Fruit fly (Drosophila melanogaster): Measurements from ENCODE around the gene Elys.

Elys gene

dm6 chrX:19603953-19604352 lies 48.2 kb upstream of the Elys start (continued):
- peak; percentile 39 for TF ChIP-seq CG16863 (GFP tag; optimal IDR thresholded peaks at IDR 0.05)
- TF ChIP-seq CG4424 (GFP tag; optimal IDR thresholded peaks at IDR 0.05), result peak; percentile 77
- peak; percentile 67 to 79 for TF ChIP-seq dpn (GFP tag; optimal IDR thresholded peaks at IDR 0.05)
- TF ChIP-seq jing (GFP tag; optimal IDR thresholded peaks at IDR 0.05), result peak; percentile 39
- TF ChIP-seq CG9797 (GFP tag; optimal IDR thresholded peaks at IDR 0.05), result no peak
- peak; percentile 36; the same call in 1 of the 3 replicates for TF ChIP-seq croc (GFP tag; conservative IDR thresholded peaks at IDR 0.05)
- TF ChIP-seq unc-4 (GFP tag; IDR thresholded peaks at IDR 0.05; ENCODE audit: partially characterized antibody), result no peak
- peak; percentile 64 for TF ChIP-seq CG13296 (GFP tag; optimal IDR thresholded peaks at IDR 0.05)
- TF ChIP-seq HLH4C (GFP tag; IDR thresholded peaks at IDR 0.05; ENCODE audit: partially characterized antibody), result 0 out of 3 replicates have a peak, but pooled peaks have one; percentile 20
- TF ChIP-seq pho (GFP tag; optimal IDR thresholded peaks at IDR 0.05), result peak; percentile 48
- peak; percentile 14 for TF ChIP-seq CG4617 (GFP tag; optimal IDR thresholded peaks at IDR 0.05; ENCODE audit: borderline replicate concordance)
- peak; percentile 48 for TF ChIP-seq ewg (GFP tag; optimal IDR thresholded peaks at IDR 0.05)
- TF ChIP-seq HmgZ (tag; optimal IDR thresholded peaks at IDR 0.05), result peak; percentile 76
- peak; percentile 64 for TF ChIP-seq Hr3 (GFP tag; optimal IDR thresholded peaks at IDR 0.05)
- peak; percentile 80 for TF ChIP-seq Fer3 (tag; optimal IDR thresholded peaks at IDR 0.05)
- no peak for TF ChIP-seq CG12236 (GFP tag; optimal IDR thresholded peaks at IDR 0.05)
- TF ChIP-seq vfl (GFP tag; optimal IDR thresholded peaks at IDR 0.05), result peak; percentile 29
- peak; percentile 80 for TF ChIP-seq CG9727 (GFP tag; optimal IDR thresholded peaks at IDR 0.05)
- peak; percentile 64 for TF ChIP-seq CG15601 (tag; optimal IDR thresholded peaks at IDR 0.05)
- TF ChIP-seq Camta (GFP tag; optimal IDR thresholded peaks at IDR 0.05), result peak; percentile 58
- TF ChIP-seq CG8281 (tag; optimal IDR thresholded peaks at IDR 0.05), result peak; percentile 56
- no peak for TF ChIP-seq BEAF-32 (GFP tag; optimal IDR thresholded peaks at IDR 0.05)
- peak; percentile 80 for TF ChIP-seq CG11456 (GFP tag; IDR thresholded peaks at IDR 0.05)
- TF ChIP-seq CG7928 (GFP tag; optimal IDR thresholded peaks at IDR 0.05), result peak; percentile 16
- peak; percentile 70 for TF ChIP-seq E2f1 (GFP tag; IDR thresholded peaks at IDR 0.05)
- TF ChIP-seq Awh (GFP tag; IDR thresholded peaks at IDR 0.05), result 0 out of 2 replicates have a peak, but pooled peaks have one; percentile 55
- TF ChIP-seq Kr (GFP tag; optimal IDR thresholded peaks at IDR 0.05), result no peak
- peak; percentile 94 for TF ChIP-seq CG12769 (tag; optimal IDR thresholded peaks at IDR 0.05)
- TF ChIP-seq Oaz (GFP tag; IDR thresholded peaks at IDR 0.05), result peak; percentile 76
- peak; percentile 43 to 77 for TF ChIP-seq Hr51 (GFP tag; optimal IDR thresholded peaks at IDR 0.05)
- TF ChIP-seq jumu (GFP tag; optimal IDR thresholded peaks at IDR 0.05), result peak; percentile 55
- peak; percentile 50 for TF ChIP-seq Deaf1 (tag; optimal IDR thresholded peaks at IDR 0.05)
- TF ChIP-seq CG12155 (GFP tag; optimal IDR thresholded peaks at IDR 0.05), result peak; percentile 80
- 0 out of 2 replicates have a peak, but pooled peaks have one; percentile 26 for TF ChIP-seq Dref (GFP tag; IDR thresholded peaks at IDR 0.05)
- no peak for TF ChIP-seq CG34224 (GFP tag; IDR thresholded peaks at IDR 0.05; ENCODE audit: partially characterized antibody)
- TF ChIP-seq sr (GFP tag; IDR thresholded peaks at IDR 0.05), result peak; percentile 72; the same call in 2 of the 3 replicates
- peak; percentile 60 for TF ChIP-seq chn (GFP tag; optimal IDR thresholded peaks at IDR 0.05)
- TF ChIP-seq CG15269 (tag; optimal IDR thresholded peaks at IDR 0.05), result peak; percentile 85
- peak; percentile 79 for TF ChIP-seq nmo (GFP tag; optimal IDR thresholded peaks at IDR 0.05)
- TF ChIP-seq gcm2 (GFP tag; optimal IDR thresholded peaks at IDR 0.05), result no peak
- TF ChIP-seq lab (GFP tag; optimal IDR thresholded peaks at IDR 0.05), result peak; percentile 89
- no peak for TF ChIP-seq knrl (GFP tag; IDR thresholded peaks at IDR 0.05; ENCODE audit: partially characterized antibody)
- TF ChIP-seq CG1603 (tag; optimal IDR thresholded peaks at IDR 0.05), result peak; percentile 79
- TF ChIP-seq Ravus (GFP tag; IDR thresholded peaks at IDR 0.05), result peak; percentile 55
- TF ChIP-seq E2f2 (GFP tag; IDR thresholded peaks at IDR 0.05), result peak; percentile 63
- TF ChIP-seq rib (GFP tag; IDR thresholded peaks at IDR 0.05), result peak; percentile 76
- TF ChIP-seq CG7271 (tag; optimal IDR thresholded peaks at IDR 0.05), result peak; percentile 7
- TF ChIP-seq CG11504 (tag; optimal IDR thresholded peaks at IDR 0.05), result peak; percentile 87
- TF ChIP-seq ap (GFP tag; IDR thresholded peaks at IDR 0.05), result peak; percentile 58
- TF ChIP-seq Tbp (GFP tag; optimal IDR thresholded peaks at IDR 0.05), result no peak

Data from whole organism, embryonic.